Fruit fly (Drosophila melanogaster) whole organism, adult: ENCODE data around the gene lok.

Experiments used
- CG11617 ChIP-seq: fragments of 200-800 bp; sonication (Bioruptor generic); optimal IDR thresholded peaks from 2 replicates; lab custom pipeline; 2017; ENCODE audit warnings: mild to moderate bottlenecking, missing biosample characterization, missing genetic modification reagents, missing genetic modification characterization
- CG12768 ChIP-seq: fragments of 200-800 bp; sonication (Bioruptor generic); optimal IDR thresholded peaks from 2 replicates; lab custom pipeline; 2017; ENCODE audit warnings: missing biosample characterization, missing genetic modification characterization, mild to moderate bottlenecking, moderate library complexity, missing genetic modification reagents
- CG14711 ChIP-seq: fragments of 200-800 bp; sonication (Bioruptor generic); optimal IDR thresholded peaks from 2 replicates; lab custom pipeline; 2018; ENCODE audit warnings: missing biosample characterization, mild to moderate bottlenecking, missing genetic modification characterization, moderate library complexity
- CG1620 ChIP-seq: fragments of 200-800 bp; sonication (Bioruptor generic); optimal IDR thresholded peaks from 2 replicates; lab custom pipeline; 2016; ENCODE audit warnings: missing biosample characterization, missing genetic modification characterization
- CG33017 ChIP-seq: fragments of 200-800 bp; sonication (Bioruptor generic); optimal IDR thresholded peaks from 2 replicates; lab custom pipeline; 2018; ENCODE audit warnings: missing biosample characterization, mild to moderate bottlenecking, missing genetic modification characterization, moderate library complexity
- CG5204 ChIP-seq: fragments of 200-800 bp; sonication (Bioruptor generic); optimal IDR thresholded peaks from 2 replicates; lab custom pipeline; 2016; ENCODE audit warnings: missing biosample characterization, missing genetic modification characterization
- CG7045 ChIP-seq: fragments of 200-800 bp; sonication (Bioruptor generic); optimal IDR thresholded peaks from 2 replicates; lab custom pipeline; 2017; ENCODE audit warnings: missing biosample characterization, mild to moderate bottlenecking, missing genetic modification characterization
- CG7101 ChIP-seq: fragments of 200-800 bp; sonication (Bioruptor generic); optimal IDR thresholded peaks from 2 replicates; lab custom pipeline; 2018; ENCODE audit warnings: missing biosample characterization, mild to moderate bottlenecking, missing genetic modification characterization, moderate library complexity
- Clk ChIP-seq: fragments of 200-800 bp; sonication (Bioruptor generic); optimal IDR thresholded peaks from 2 replicates; lab custom pipeline; 2017; ENCODE audit warnings: missing biosample characterization, missing genetic modification characterization
- Crg-1 ChIP-seq: fragments of 200-800 bp; sonication (Bioruptor generic); optimal IDR thresholded peaks from 2 replicates; lab custom pipeline; 2016; ENCODE audit warnings: missing biosample characterization, missing genetic modification characterization
- Hr96 ChIP-seq: fragments of 200-800 bp; sonication (Bioruptor generic); optimal IDR thresholded peaks from 2 replicates; lab custom pipeline; 2016; ENCODE audit warnings: missing biosample characterization, missing genetic modification characterization
- Mnt ChIP-seq: fragments of 200-800 bp; sonication (Bioruptor generic); optimal IDR thresholded peaks from 2 replicates; lab custom pipeline; 2016; ENCODE audit warnings: missing biosample characterization, mild to moderate bottlenecking, missing genetic modification characterization
- bab1 ChIP-seq: fragments of 200-800 bp; sonication (Bioruptor generic); optimal IDR thresholded peaks from 3 replicates; lab custom pipeline; 2019; ENCODE audit warnings: missing biosample characterization, mild to moderate bottlenecking, missing genetic modification characterization, moderate library complexity
- cic ChIP-seq: fragments of 200-800 bp; sonication (Bioruptor generic); optimal IDR thresholded peaks from 2 replicates; lab custom pipeline; 2017; ENCODE audit warnings: missing biosample characterization, mild to moderate bottlenecking, missing genetic modification characterization, moderate library complexity
- cnc ChIP-seq, 2 experiments: fragments of >200 bp; optimal IDR thresholded peaks; 2 replicates each; lab custom pipeline; 2017
- kay ChIP-seq: fragments of 200-800 bp; sonication (Bioruptor generic); peaks from one replicate; lab custom pipeline; 2016; ENCODE audit warnings: missing biosample characterization, missing genetic modification characterization, borderline replicate concordance
- ovo ChIP-seq: fragments of 200-800 bp; sonication (Bioruptor generic); optimal IDR thresholded peaks from 2 replicates; lab custom pipeline; 2016; ENCODE audit warnings: missing biosample characterization, missing genetic modification characterization
- pad ChIP-seq: fragments of 200-800 bp; sonication (Bioruptor generic); optimal IDR thresholded peaks from 3 replicates; lab custom pipeline; 2017; ENCODE audit warnings: missing biosample characterization, missing genetic modification characterization, mild to moderate bottlenecking, moderate library complexity, missing genetic modification reagents
- tj ChIP-seq: fragments of 200-800 bp; sonication (Bioruptor generic); optimal IDR thresholded peaks from 3 replicates; lab custom pipeline; 2017; ENCODE audit warnings: missing biosample characterization, mild to moderate bottlenecking, missing genetic modification characterization, moderate library complexity
- toe ChIP-seq: fragments of 200-800 bp; sonication (Bioruptor generic); optimal IDR thresholded peaks from 2 replicates; lab custom pipeline; 2016; ENCODE audit warnings: missing biosample characterization, missing genetic modification characterization

lok gene

dm6 chr2L:20086295-20087096 is 25.3 kb downstream of the lok start:
- peak; percentile 95 for TF ChIP-seq cic (GFP tag; lab: Kevin White, UChicago)
- peak; percentile 31 for TF ChIP-seq bab1 (GFP tag; lab: Kevin White, UChicago)
- TF ChIP-seq CG12768 (GFP tag; lab: Kevin White, UChicago) = peak; percentile 92
- TF ChIP-seq Crg-1 (GFP tag; lab: Kevin White, UChicago) = peak; percentile 62
- peak; percentile 65 for TF ChIP-seq Clk (GFP tag; lab: Kevin White, UChicago)
- TF ChIP-seq kay = no peak
- TF ChIP-seq ovo (GFP tag; lab: Kevin White, UChicago) = peak; percentile 76
- TF ChIP-seq CG33017 = peak; percentile 94
- TF ChIP-seq CG7045 (GFP tag; lab: Kevin White, UChicago) = peak; percentile 67
- peak; percentile 90 for TF ChIP-seq CG11617 (GFP tag; lab: Kevin White, UChicago)
- no peak for TF ChIP-seq cnc (optimal IDR thresholded peaks at IDR 0.05; lab: Kevin White, UChicago)
- peak; percentile 29 for TF ChIP-seq toe
- TF ChIP-seq tj (GFP tag; lab: Kevin White, UChicago) = peak; percentile 77
- peak; percentile 90 for TF ChIP-seq CG14711 (tag; lab: Kevin White, UChicago)
- peak; percentile 93 for TF ChIP-seq CG7101
- TF ChIP-seq CG5204 (GFP tag; lab: Kevin White, UChicago) = peak; percentile 86
- peak; percentile 76 for TF ChIP-seq Hr96 (GFP tag; lab: Kevin White, UChicago)
- peak; percentile 30 for TF ChIP-seq CG1620 (GFP tag; lab: Kevin White, UChicago)
- peak; percentile 89 for TF ChIP-seq Mnt (GFP tag; lab: Kevin White, UChicago)
- TF ChIP-seq pad = peak; percentile 61

dm6 chr2L:20091094-20091679 is 30.0 kb downstream of the lok start, which contains the start of the genes CG10747 and Pyroxd1:
TSS of gene CG10747 (minus strand) at chr2L:20091348.
TSS of gene Pyroxd1 (plus strand) at chr2L:20091435.
- TF ChIP-seq CG33017 (peak; percentile 98), toe (peak; percentile 99), bab1 (GFP tag; lab: Kevin White, UChicago) (peak; percentile 99), CG11617 (GFP tag; lab: Kevin White, UChicago) (peak; percentile 99), cic (GFP tag; lab: Kevin White, UChicago) (peak; percentile 90), CG5204 (GFP tag; lab: Kevin White, UChicago) (peak; percentile 99), CG14711 (tag; lab: Kevin White, UChicago) (peak; percentile 95), CG7101 (peak; percentile 98), CG1620 (GFP tag; lab: Kevin White, UChicago) (peak; percentile 98), Mnt (GFP tag; lab: Kevin White, UChicago) (peak; percentile 95), ovo (GFP tag; lab: Kevin White, UChicago) (peak; percentile 98), pad (peak; percentile 92), Clk (GFP tag; lab: Kevin White, UChicago) (peak; percentile 97), Crg-1 (GFP tag; lab: Kevin White, UChicago) (peak; percentile 98), kay (no peak), CG12768 (GFP tag; lab: Kevin White, UChicago) (peak; percentile 99), Hr96 (GFP tag; lab: Kevin White, UChicago) (peak; percentile 98), tj (GFP tag; lab: Kevin White, UChicago) (peak; percentile 90), CG7045 (GFP tag; lab: Kevin White, UChicago) (peak; percentile 98), cnc (optimal IDR thresholded peaks at IDR 0.05; lab: Kevin White, UChicago) (no peak)

- TF ChIP-seq Hr96 (GFP tag; lab: Kevin White, UChicago) (peak; percentile 0), CG7101 (peak; percentile 61), Mnt (GFP tag; lab: Kevin White, UChicago) (peak; percentile 71), cic (GFP tag; lab: Kevin White, UChicago) (peak; percentile 25), kay (no peak), pad (peak; percentile 37), Clk (GFP tag; lab: Kevin White, UChicago) (peak; percentile 36), CG14711 (tag; lab: Kevin White, UChicago) (peak; percentile 55), CG11617 (GFP tag; lab: Kevin White, UChicago) (peak; percentile 59), Crg-1 (GFP tag; lab: Kevin White, UChicago) (peak; percentile 36), ovo (GFP tag; lab: Kevin White, UChicago) (no peak), CG5204 (GFP tag; lab: Kevin White, UChicago) (peak; percentile 52), CG7045 (GFP tag; lab: Kevin White, UChicago) (peak; percentile 21), CG12768 (GFP tag; lab: Kevin White, UChicago) (no peak), toe (peak; percentile 85), tj (GFP tag; lab: Kevin White, UChicago) (peak; percentile 57), CG33017 (peak; percentile 12), cnc (optimal IDR thresholded peaks at IDR 0.05; lab: Kevin White, UChicago) (no peak), CG1620 (GFP tag; lab: Kevin White, UChicago) (peak; percentile 55), bab1 (GFP tag; lab: Kevin White, UChicago) (peak; percentile 31)
These were observed 32.6 kb downstream of the lok start, which contains the start of the genes Taf13 and nesd for dm6 chr2L:20093794-20094193. TSS of gene Taf13 (minus strand) at chr2L:20093849. TSS of gene nesd (plus strand) at chr2L:20093972.

dm6 chr2L:20097105-20097631 is 35.9 kb downstream of the lok start, which contains the start of the genes mRpS18B and Kua:
TSS of gene mRpS18B (minus strand) at chr2L:20097253.
TSS of gene Kua (plus strand) at chr2L:20097581.
- TF ChIP-seq Clk (GFP tag; lab: Kevin White, UChicago) (no peak), Hr96 (GFP tag; lab: Kevin White, UChicago) (no peak), Crg-1 (GFP tag; lab: Kevin White, UChicago) (peak; percentile 3), CG14711 (tag; lab: Kevin White, UChicago) (peak; percentile 55), kay (no peak), CG5204 (GFP tag; lab: Kevin White, UChicago) (peak; percentile 18), CG7045 (GFP tag; lab: Kevin White, UChicago) (no peak), CG1620 (GFP tag; lab: Kevin White, UChicago) (no peak), Mnt (GFP tag; lab: Kevin White, UChicago) (peak; percentile 23), CG11617 (GFP tag; lab: Kevin White, UChicago) (peak; percentile 41), CG33017 (peak; percentile 44), toe (peak; percentile 46), pad (peak; percentile 24), tj (GFP tag; lab: Kevin White, UChicago) (no peak), cic (GFP tag; lab: Kevin White, UChicago) (no peak), bab1 (GFP tag; lab: Kevin White, UChicago) (peak; percentile 24), ovo (GFP tag; lab: Kevin White, UChicago) (no peak), CG12768 (GFP tag; lab: Kevin White, UChicago) (no peak), cnc (optimal IDR thresholded peaks at IDR 0.05; lab: Kevin White, UChicago) (no peak), CG7101 (peak; percentile 64)
